Worm (Caenorhabditis elegans) whole organism, L3 larva: ENCODE results near the gene clec-62.
A peak's percentile ranks its signal among the peaks of the same experiment; 100 is the strongest.

Experiments
- aly-2 ChIP-seq: fragments of 150-350 bp; optimal IDR thresholded peaks from 2 replicates; lab custom pipeline; 2014; ENCODE audit warnings: missing biosample characterization, missing genetic modification characterization
- ceh-82 ChIP-seq: fragments of 150-350 bp; optimal IDR thresholded peaks from 2 replicates; lab custom pipeline; 2014; ENCODE audit warnings: missing biosample characterization, missing genetic modification characterization
- fos-1 ChIP-seq: fragments of 150-350 bp; optimal IDR thresholded peaks from 2 replicates; lab custom pipeline; 2014; ENCODE audit warnings: missing biosample characterization, missing genetic modification characterization
- hmg-11 ChIP-seq: sonication (generic microtip); optimal IDR thresholded peaks from 2 replicates; lab custom pipeline; 2016; ENCODE audit warnings: missing genetic modification characterization, missing compliant biosample characterization
- jun-1 ChIP-seq: fragments of 150-350 bp; optimal IDR thresholded peaks from 2 replicates; lab custom pipeline; 2014; ENCODE audit warnings: missing biosample characterization, missing genetic modification reagents, missing genetic modification characterization
- lin-39 ChIP-seq: fragments of 150-350 bp; optimal IDR thresholded peaks from 2 replicates; lab custom pipeline; 2018; ENCODE audit warnings: missing biosample characterization, missing genetic modification reagents, missing genetic modification characterization
- nhr-67 ChIP-seq: fragments of 150-350 bp; optimal IDR thresholded peaks from 2 replicates; lab custom pipeline; 2014; ENCODE audit warnings: missing biosample characterization, missing genetic modification characterization
- sea-2 ChIP-seq: fragments of 150-350 bp; sonication (generic microtip); optimal IDR thresholded peaks from 4 replicates; lab custom pipeline; 2014; ENCODE audit warnings: missing biosample characterization, missing genetic modification reagents, missing genetic modification characterization
- skn-1 ChIP-seq: fragments of 150-350 bp; optimal IDR thresholded peaks from 2 replicates; lab custom pipeline; 2014; ENCODE audit warnings: missing biosample characterization, missing genetic modification characterization

DNA sequence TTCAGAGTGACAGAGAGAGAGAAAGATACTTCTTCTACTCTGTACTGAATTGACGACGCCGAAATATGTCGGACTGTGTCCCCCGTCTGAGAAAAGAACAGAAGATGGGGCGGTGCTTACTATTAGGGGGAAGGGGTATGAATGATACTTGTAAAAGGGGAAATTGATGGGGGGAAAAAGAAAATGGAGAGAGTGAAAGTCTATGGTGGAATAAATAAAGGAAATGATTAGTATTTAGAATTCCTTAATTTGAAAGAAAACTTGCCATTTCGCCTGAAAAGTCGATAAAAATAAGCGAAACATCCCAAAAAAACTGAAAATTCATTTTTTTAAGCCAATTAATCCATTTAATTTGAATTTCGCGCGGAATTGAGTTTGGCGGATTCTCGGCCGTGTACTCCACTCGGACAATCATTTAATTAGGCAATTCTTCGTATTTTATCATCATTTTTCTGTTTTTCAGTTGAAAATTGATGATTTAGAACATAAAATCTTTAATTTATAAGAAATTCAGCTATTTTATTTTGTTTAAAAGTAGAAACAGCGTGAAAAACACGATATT lies 19.7 kb upstream of the clec-62 start, which contains the start of gene F35C5.12:
- TF ChIP-seq hmg-11 (tag; lab: Kevin White, UChicago) (no peak), fos-1 (no peak), skn-1 (peak; percentile 66), aly-2 (tag; lab: Kevin White, UChicago) (no peak), sea-2 (GFP tag; lab: Kevin White, UChicago) (no peak), lin-39 (tag; lab: Kevin White, UChicago) (no peak), nhr-67 (tag; lab: Kevin White, UChicago) (no peak), ceh-82 (tag; lab: Kevin White, UChicago) (no peak), jun-1 (tag; lab: Kevin White, UChicago) (no peak)
